Worm (Caenorhabditis elegans): ENCODE results near the gene spr-3.

The spr-3 gene

ce11 chrX:4532160-4532741 lies 18.4 kb downstream of the spr-3 start, which contains the start of gene nhr-35 (continued):
- TF ChIP-seq ces-1 (GFP tag; optimal IDR thresholded peaks at IDR 0.05) (no peak), mdl-1 (tag; optimal IDR thresholded peaks at IDR 0.05) (peak; percentile 42 to 90), mxl-3 (GFP tag; optimal IDR thresholded peaks at IDR 0.05) (peak; percentile 100), ZK337.2 (GFP tag; IDR thresholded peaks at IDR 0.05) (no peak), mes-2 (tag; optimal IDR thresholded peaks at IDR 0.05; ENCODE audit: poor library complexity, severe bottlenecking) (peak; percentile 38), cey-2 (tag; optimal IDR thresholded peaks at IDR 0.05; ENCODE audit: borderline replicate concordance, insufficient read depth) (peak; percentile 28), ztf-7 (tag; optimal IDR thresholded peaks at IDR 0.05) (no peak), lir-3 (tag; optimal IDR thresholded peaks at IDR 0.05) (no peak), skn-1 (tag; optimal IDR thresholded peaks at IDR 0.05) (peak; percentile 1), ceh-20 (GFP tag; IDR thresholded peaks at IDR 0.05) (peak; percentile 72; the same call in 1 of the 2 replicates), nhr-77 (tag; optimal IDR thresholded peaks at IDR 0.05) (peak; percentile 80), arid-1 (GFP tag; conservative IDR thresholded peaks at IDR 0.05) (0 out of 2 replicates have a peak, but pooled peaks have one; percentile 15), nhr-48 (tag; optimal IDR thresholded peaks at IDR 0.05) (peak; percentile 93), spr-1 (tag; optimal IDR thresholded peaks at IDR 0.05) (no peak), lin-1 (GFP tag; IDR thresholded peaks at IDR 0.05) (peak; percentile 81; the same call in 1 of the 2 replicates), nhr-102 (tag; optimal IDR thresholded peaks at IDR 0.05) (peak; percentile 93), daf-12 (tag; optimal IDR thresholded peaks at IDR 0.05) (no peak), nhr-42 (GFP tag; IDR thresholded peaks at IDR 0.05) (peak; percentile 66; the same call in 1 of the 2 replicates), T20F7.1 (GFP tag; optimal IDR thresholded peaks at IDR 0.05) (peak; percentile 79), nhr-28 (tag; optimal IDR thresholded peaks at IDR 0.05) (peak; percentile 97), jun-1 (tag; optimal IDR thresholded peaks at IDR 0.05) (peak; percentile 29), R02D3.7 (tag; optimal IDR thresholded peaks at IDR 0.05) (no peak), daf-19 (GFP tag; conservative IDR thresholded peaks at IDR 0.05) (0 out of 2 replicates have a peak, but pooled peaks have one; percentile 9), mdt-29 (GFP tag; IDR thresholded peaks at IDR 0.05) (peak; percentile 73; the same call in 1 of the 2 replicates), saeg-2 (GFP tag; IDR thresholded peaks at IDR 0.05) (peak; percentile 75), tra-1 (GFP tag; IDR thresholded peaks at IDR 0.05) (peak; percentile 93), egl-43 (GFP tag; IDR thresholded peaks at IDR 0.05) (0 out of 2 replicates have a peak, but pooled peaks have one; percentile 18), gei-8 (GFP tag; optimal IDR thresholded peaks at IDR 0.05) (peak; percentile 90), lin-38 (GFP tag; IDR thresholded peaks at IDR 0.05) (peak; percentile 36; the same call in 1 of the 2 replicates), hlh-11 (tag; optimal IDR thresholded peaks at IDR 0.05) (peak; percentile 98), ctbp-1 (GFP tag; IDR thresholded peaks at IDR 0.05) (no peak), php-3 (GFP tag; IDR thresholded peaks at IDR 0.05) (peak; percentile 84), dmd-9 (GFP tag; IDR thresholded peaks at IDR 0.05) (0 out of 2 replicates have a peak, but pooled peaks have one; percentile 43), mep-1 (tag; optimal IDR thresholded peaks at IDR 0.05) (peak; percentile 73), ceh-28 (tag; optimal IDR thresholded peaks at IDR 0.05) (no peak), daf-16 (GFP tag; optimal IDR thresholded peaks at IDR 0.05) (peak; percentile 22 to 73), daf-16 (tag; optimal IDR thresholded peaks at IDR 0.05) (peak; percentile 96), ztf-11 (tag; optimal IDR thresholded peaks at IDR 0.05) (no peak), ceh-62 (tag; optimal IDR thresholded peaks at IDR 0.05) (no peak), ZK546.5 (tag; optimal IDR thresholded peaks at IDR 0.05) (no peak)

ce11 chrX:4534112-4534511 lies 20.2 kb downstream of the spr-3 start:
- no peak for TF ChIP-seq Y105C5A.15 (GFP tag; IDR thresholded peaks at IDR 0.05)
- TF ChIP-seq nhr-102 (tag; optimal IDR thresholded peaks at IDR 0.05): no peak
- TF ChIP-seq ceh-28 (tag; optimal IDR thresholded peaks at IDR 0.05): no peak
- TF ChIP-seq F37D6.2 (tag; optimal IDR thresholded peaks at IDR 0.05): no peak
- no peak for TF ChIP-seq fos-1 (tag; optimal IDR thresholded peaks at IDR 0.05)
- TF ChIP-seq nhr-25 (tag; optimal IDR thresholded peaks at IDR 0.05; ENCODE audit: borderline replicate concordance, insufficient read depth): no peak
- no peak for TF ChIP-seq T20F7.1 (GFP tag; optimal IDR thresholded peaks at IDR 0.05)
- TF ChIP-seq daf-16 (GFP tag; optimal IDR thresholded peaks at IDR 0.05): no peak
- TF ChIP-seq daf-16 (tag; optimal IDR thresholded peaks at IDR 0.05): peak; percentile 65
- TF ChIP-seq Y48G9A.11 (GFP tag; IDR thresholded peaks at IDR 0.05): no peak
- no peak for TF ChIP-seq F44E2.7 (GFP tag; IDR thresholded peaks at IDR 0.05)
- TF ChIP-seq mxl-2 (GFP tag; conservative IDR thresholded peaks at IDR 0.05): no peak
- no peak for TF ChIP-seq hmg-1.1 (GFP tag; IDR thresholded peaks at IDR 0.05)
- no peak for TF ChIP-seq jun-1 (tag; optimal IDR thresholded peaks at IDR 0.05)
- no peak for TF ChIP-seq lim-7 (GFP tag; IDR thresholded peaks at IDR 0.05)
- TF ChIP-seq madf-9 (GFP tag; conservative IDR thresholded peaks at IDR 0.05): no peak
- TF ChIP-seq fkh-10 (GFP tag; optimal IDR thresholded peaks at IDR 0.05): no peak

Data from whole organism, L4 larva.